Fruit fly (Drosophila melanogaster) whole organism: ENCODE measurements around the gene CG46304.

Source experiments
- EcR ChIP-seq, 2 experiments: fragments of >200 bp; optimal IDR thresholded peaks; 2 replicates each; lab custom pipeline; 2017; ENCODE audit warnings: missing biosample characterization in 2 of 2, missing genetic modification characterization in 2 of 2, missing genetic modification reagents in 2 of 2
- pan ChIP-seq: fragments of >200 bp; optimal IDR thresholded peaks from 2 replicates; lab custom pipeline; 2017

- TF ChIP-seq EcR (GFP tag; optimal IDR thresholded peaks at IDR 0.05; lab: Kevin White, UChicago) = peak in 1 of 2 experiments; percentile 25
- TF ChIP-seq pan (lab: Kevin White, UChicago) = no peak
Measured at dm6 chr2L:18944175-18945012, 1.7 kb upstream of the CG46304 start.
